Worm (Caenorhabditis elegans) whole organism, late embryonic: ENCODE measurements around the gene tmem-258.
A peak's percentile ranks its signal among the peaks of the same experiment; 100 is the strongest.

Experiments used
- C08G9.2 ChIP-seq: sonication (generic microtip); optimal IDR thresholded peaks from 2 replicates; lab custom pipeline; 2016; ENCODE audit warnings: mild to moderate bottlenecking, missing genetic modification characterization, moderate library complexity, missing compliant biosample characterization
- C38D4.7 ChIP-seq: fragments of 200-800 bp; sonication (Bioruptor generic); optimal IDR thresholded peaks from 2 replicates; lab custom pipeline; 2018; ENCODE audit warnings: mild to moderate bottlenecking, missing genetic modification characterization, moderate library complexity, missing compliant biosample characterization
- F13H6.1 ChIP-seq: sonication (generic microtip); optimal IDR thresholded peaks from 2 replicates; lab custom pipeline; 2016; ENCODE audit warnings: missing genetic modification characterization, missing compliant biosample characterization
- K02D7.2 ChIP-seq: sonication (generic microtip); optimal IDR thresholded peaks from 2 replicates; lab custom pipeline; 2017; ENCODE audit warnings: mild to moderate bottlenecking, missing genetic modification characterization, missing compliant biosample characterization
- K09A11.1 ChIP-seq: sonication (generic microtip); optimal IDR thresholded peaks from 2 replicates; lab custom pipeline; 2017; ENCODE audit warnings: antibody characterized with exemption, mild to moderate bottlenecking, missing genetic modification characterization, missing compliant biosample characterization; ENCODE audit not compliant: insufficient read depth
- T23F11.4 ChIP-seq: fragments of 200-800 bp; sonication (Bioruptor generic); optimal IDR thresholded peaks from 2 replicates; lab custom pipeline; 2018; ENCODE audit warnings: mild to moderate bottlenecking, missing genetic modification characterization, missing compliant biosample characterization
- ahr-1 ChIP-seq: sonication (generic microtip); optimal IDR thresholded peaks from 2 replicates; lab custom pipeline; 2016; ENCODE audit warnings: missing genetic modification characterization, missing compliant biosample characterization
- ceh-14 ChIP-seq: sonication (generic microtip); optimal IDR thresholded peaks from 2 replicates; lab custom pipeline; 2016; ENCODE audit warnings: missing genotype, missing genetic modification characterization, missing compliant biosample characterization
- ceh-18 ChIP-seq: sonication (generic microtip); optimal IDR thresholded peaks from 2 replicates; lab custom pipeline; 2016; ENCODE audit warnings: missing genetic modification characterization, missing compliant biosample characterization
- ceh-22 ChIP-seq: sonication (generic microtip); optimal IDR thresholded peaks from 2 replicates; lab custom pipeline; 2017; ENCODE audit warnings: missing biosample characterization, missing genetic modification characterization
- ceh-24 ChIP-seq: sonication (generic microtip); optimal IDR thresholded peaks from 2 replicates; lab custom pipeline; 2016; ENCODE audit warnings: mild to moderate bottlenecking, missing genetic modification characterization, missing compliant biosample characterization
- ceh-30 ChIP-seq: fragments of 150-350 bp; optimal IDR thresholded peaks from 2 replicates; lab custom pipeline; 2014; ENCODE audit warnings: missing biosample characterization, missing genetic modification characterization
- ceh-31 ChIP-seq: sonication (generic microtip); optimal IDR thresholded peaks from 2 replicates; lab custom pipeline; 2016; ENCODE audit warnings: missing genetic modification characterization, missing compliant biosample characterization
- ceh-34 ChIP-seq: sonication (generic microtip); optimal IDR thresholded peaks from 2 replicates; lab custom pipeline; 2016; ENCODE audit warnings: mild to moderate bottlenecking, missing genetic modification characterization, missing compliant biosample characterization
- ceh-48 ChIP-seq: sonication (generic microtip); optimal IDR thresholded peaks from 2 replicates; lab custom pipeline; 2016; ENCODE audit warnings: missing genetic modification characterization, inconsistent platforms, missing compliant biosample characterization
- ceh-6 ChIP-seq: fragments of 200-800 bp; sonication (Bioruptor generic); optimal IDR thresholded peaks from 2 replicates; lab custom pipeline; 2018; ENCODE audit warnings: mild to moderate bottlenecking, missing genetic modification characterization, missing compliant biosample characterization
- ceh-9 ChIP-seq: sonication (generic microtip); optimal IDR thresholded peaks from 2 replicates; lab custom pipeline; 2016; ENCODE audit warnings: mild to moderate bottlenecking, missing genetic modification characterization, inconsistent platforms, missing compliant biosample characterization
- che-1 ChIP-seq: sonication (generic microtip); optimal IDR thresholded peaks from 2 replicates; lab custom pipeline; 2016; ENCODE audit warnings: mild to moderate bottlenecking, missing genetic modification characterization, missing compliant biosample characterization
- dmd-4 ChIP-seq: sonication (generic microtip); optimal IDR thresholded peaks from 2 replicates; lab custom pipeline; 2016; ENCODE audit warnings: borderline replicate concordance, missing genetic modification characterization, missing compliant biosample characterization
- elt-2 ChIP-seq: sonication (generic microtip); optimal IDR thresholded peaks from 2 replicates; lab custom pipeline; 2016; ENCODE audit warnings: missing genetic modification reagents, missing genetic modification characterization, missing compliant biosample characterization
- elt-4 ChIP-seq: sonication (generic microtip); optimal IDR thresholded peaks from 2 replicates; lab custom pipeline; 2016; ENCODE audit warnings: missing genetic modification characterization, missing compliant biosample characterization
- ets-4 ChIP-seq: sonication (generic microtip); optimal IDR thresholded peaks from 2 replicates; lab custom pipeline; 2016; ENCODE audit warnings: missing genetic modification characterization, missing compliant biosample characterization
- fax-1 ChIP-seq: sonication (generic microtip); optimal IDR thresholded peaks from 2 replicates; lab custom pipeline; 2016; ENCODE audit warnings: missing genotype, missing genetic modification characterization, missing compliant biosample characterization
- fkh-10 ChIP-seq: fragments of 150-350 bp; optimal IDR thresholded peaks from 2 replicates; lab custom pipeline; 2014; ENCODE audit warnings: missing biosample characterization, missing genetic modification reagents, missing genetic modification characterization
- fkh-6 ChIP-seq: sonication (generic microtip); optimal IDR thresholded peaks from 2 replicates; lab custom pipeline; 2016; ENCODE audit warnings: missing genetic modification characterization, missing compliant biosample characterization
- gmeb-2 ChIP-seq: sonication (generic microtip); optimal IDR thresholded peaks from 2 replicates; lab custom pipeline; 2016; ENCODE audit warnings: missing genetic modification characterization, inconsistent platforms, missing compliant biosample characterization
- hlh-13 ChIP-seq: fragments of 200-800 bp; sonication (Bioruptor generic); optimal IDR thresholded peaks from 2 replicates; lab custom pipeline; 2018; ENCODE audit warnings: mild to moderate bottlenecking, missing genetic modification characterization, missing compliant biosample characterization
- hlh-15 ChIP-seq: sonication (generic microtip); optimal IDR thresholded peaks from 2 replicates; lab custom pipeline; 2016; ENCODE audit warnings: missing genetic modification characterization, missing compliant biosample characterization
- hlh-30 ChIP-seq: sonication (generic microtip); optimal IDR thresholded peaks from 2 replicates; lab custom pipeline; 2017; ENCODE audit warnings: antibody characterized with exemption, missing genetic modification characterization, missing compliant biosample characterization; ENCODE audit not compliant: insufficient read depth
- hlh-6 ChIP-seq: sonication (generic microtip); optimal IDR thresholded peaks from 2 replicates; lab custom pipeline; 2016; ENCODE audit warnings: missing genotype, missing genetic modification characterization, missing compliant biosample characterization
- hlh-8 ChIP-seq: sonication (generic microtip); optimal IDR thresholded peaks from 2 replicates; lab custom pipeline; 2016; ENCODE audit warnings: missing genotype, missing genetic modification characterization, missing compliant biosample characterization
- madf-2 ChIP-seq: sonication (generic microtip); optimal IDR thresholded peaks from 2 replicates; lab custom pipeline; 2017; ENCODE audit warnings: missing genetic modification characterization, missing compliant biosample characterization
- mec-3 ChIP-seq: sonication (generic microtip); optimal IDR thresholded peaks from 2 replicates; lab custom pipeline; 2016; ENCODE audit warnings: borderline replicate concordance, missing genetic modification characterization, missing compliant biosample characterization
- nfya-1 ChIP-seq: sonication (generic microtip); optimal IDR thresholded peaks from 2 replicates; lab custom pipeline; 2017; ENCODE audit warnings: missing genetic modification characterization, mild to moderate bottlenecking, missing compliant biosample characterization, antibody characterized with exemption, moderate library complexity
- nhr-11 ChIP-seq: fragments of 150-350 bp; optimal IDR thresholded peaks from 2 replicates; lab custom pipeline; 2014; ENCODE audit warnings: missing biosample characterization, missing genetic modification characterization
- npax-4 ChIP-seq: sonication (generic microtip); optimal IDR thresholded peaks from 2 replicates; lab custom pipeline; 2016; ENCODE audit warnings: missing genetic modification characterization, missing compliant biosample characterization
- odd-2 ChIP-seq: sonication (generic microtip); optimal IDR thresholded peaks from 2 replicates; lab custom pipeline; 2017; ENCODE audit warnings: antibody characterized with exemption, mild to moderate bottlenecking, missing genetic modification characterization, missing compliant biosample characterization
- pat-9 ChIP-seq: fragments of 200-800 bp; sonication (Bioruptor generic); optimal IDR thresholded peaks from 2 replicates; lab custom pipeline; 2018; ENCODE audit warnings: mild to moderate bottlenecking, missing genetic modification characterization, moderate library complexity, missing compliant biosample characterization
- pha-4 ChIP-seq: fragments of 150-350 bp; optimal IDR thresholded peaks from 2 replicates; lab custom pipeline; 2018; ENCODE audit warnings: missing biosample characterization, missing genetic modification reagents, missing genetic modification characterization
- pqm-1 ChIP-seq: sonication (generic microtip); optimal IDR thresholded peaks from 2 replicates; lab custom pipeline; 2016; ENCODE audit warnings: missing genetic modification characterization, missing compliant biosample characterization
- ref-2 ChIP-seq: sonication (generic microtip); optimal IDR thresholded peaks from 2 replicates; lab custom pipeline; 2016; ENCODE audit warnings: missing genetic modification characterization, missing compliant biosample characterization
- sdc-2 ChIP-seq: sonication (generic microtip); optimal IDR thresholded peaks from 2 replicates; lab custom pipeline; 2016; ENCODE audit warnings: missing genotype, missing genetic modification characterization, missing compliant biosample characterization
- sox-2 ChIP-seq: fragments of 200-800 bp; sonication (Bioruptor generic); IDR thresholded peaks from 2 replicates; pipeline ENCODE4 v1.3.6; 2022; ENCODE audit warnings: missing genetic modification reagents, missing genetic modification characterization, missing compliant biosample characterization
- sox-4 ChIP-seq: sonication (generic microtip); optimal IDR thresholded peaks from 2 replicates; lab custom pipeline; 2017; ENCODE audit warnings: mild to moderate bottlenecking, missing genetic modification characterization, inconsistent platforms, missing compliant biosample characterization
- syd-9 ChIP-seq: sonication (generic microtip); optimal IDR thresholded peaks from 2 replicates; lab custom pipeline; 2016; ENCODE audit warnings: mild to moderate bottlenecking, missing genetic modification characterization, moderate library complexity, missing compliant biosample characterization
- tbx-2 ChIP-seq: sonication (generic microtip); optimal IDR thresholded peaks from 2 replicates; lab custom pipeline; 2016; ENCODE audit warnings: missing genetic modification characterization, missing compliant biosample characterization
- tbx-7 ChIP-seq: sonication (generic microtip); optimal IDR thresholded peaks from 2 replicates; lab custom pipeline; 2016; ENCODE audit warnings: missing genotype, missing genetic modification characterization, missing compliant biosample characterization
- unc-55 ChIP-seq: sonication (generic microtip); optimal IDR thresholded peaks from 2 replicates; lab custom pipeline; 2017; ENCODE audit warnings: missing biosample characterization, missing genetic modification reagents, missing genetic modification characterization
- unc-86 ChIP-seq: sonication (generic microtip); optimal IDR thresholded peaks from 2 replicates; lab custom pipeline; 2016; ENCODE audit warnings: missing genetic modification characterization, missing compliant biosample characterization
- ztf-16 ChIP-seq: sonication (generic microtip); optimal IDR thresholded peaks from 2 replicates; lab custom pipeline; 2017; ENCODE audit warnings: missing genetic modification characterization, missing compliant biosample characterization

tmem-258 gene

ce11 chrV:7079388-7079787, 16.4 kb downstream of the tmem-258 start:
- no peak for TF ChIP-seq elt-2 (tag; lab: Kevin White, UChicago)
- TF ChIP-seq ets-4 (tag; lab: Kevin White, UChicago) = no peak
- TF ChIP-seq C38D4.7 = no peak
- TF ChIP-seq nfya-1 (tag; lab: Kevin White, UChicago) = no peak
- TF ChIP-seq ceh-9 (tag; lab: Kevin White, UChicago) = no peak
- no peak for TF ChIP-seq ceh-30 (tag; lab: Kevin White, UChicago)
- TF ChIP-seq npax-4 = no peak
- TF ChIP-seq ceh-18 (tag; lab: Kevin White, UChicago) = no peak

DNA sequence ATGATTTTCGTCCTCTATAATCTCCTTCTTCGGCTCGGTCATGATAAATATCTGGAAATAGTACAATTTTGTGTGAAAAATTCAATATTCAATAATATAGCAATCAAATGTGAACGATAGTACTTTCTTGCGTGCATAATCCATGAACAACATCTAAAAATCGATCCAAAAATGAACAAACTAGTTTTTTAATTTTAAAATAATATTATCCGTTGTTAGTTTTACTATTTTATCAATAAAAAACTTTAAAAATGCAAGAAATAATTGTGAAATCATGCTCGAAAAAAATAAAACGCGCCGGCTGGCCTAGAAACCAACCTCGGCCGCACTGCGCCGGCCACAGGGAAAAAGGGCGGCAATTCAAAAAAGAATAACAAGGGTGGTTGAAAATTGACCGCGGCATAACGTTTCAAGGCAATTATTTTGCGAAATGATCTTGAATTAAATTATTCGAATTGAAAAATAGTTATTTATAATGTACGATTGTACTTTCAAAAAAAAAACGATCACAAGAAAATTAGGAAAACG, 21.7 kb downstream of the tmem-258 start, which contains the start of gene mys-1:
Gene mys-1, minus strand, starts transcription at position 51 of the 528 bp plus-strand sequence.
- TF ChIP-seq ref-2 (tag; lab: Kevin White, UChicago) (peak; percentile 73), pha-4 (tag; lab: Kevin White, UChicago) (no peak), fkh-10 (no peak), ceh-34 (tag; lab: Kevin White, UChicago) (peak; percentile 58), ceh-22 (no peak), elt-2 (tag; lab: Kevin White, UChicago) (peak; percentile 38), K09A11.1 (tag; lab: Kevin White, UChicago) (no peak), K02D7.2 (tag; lab: Kevin White, UChicago) (no peak), fax-1 (tag; lab: Kevin White, UChicago) (peak; percentile 63), ztf-16 (tag; lab: Kevin White, UChicago) (peak; percentile 27), hlh-13 (no peak), C08G9.2 (peak; percentile 92), ceh-6 (GFP tag; lab: Kevin White, UChicago) (no peak), nhr-11 (no peak), tbx-7 (tag; lab: Kevin White, UChicago) (peak; percentile 81), syd-9 (no peak), fkh-6 (tag; lab: Kevin White, UChicago) (no peak), che-1 (tag; lab: Kevin White, UChicago) (no peak), hlh-15 (tag; lab: Kevin White, UChicago) (no peak), pat-9 (no peak), T23F11.4 (GFP tag; lab: Kevin White, UChicago) (no peak), elt-4 (tag; lab: Kevin White, UChicago) (no peak), npax-4 (no peak), dmd-4 (tag; lab: Kevin White, UChicago) (no peak), unc-55 (no peak), sox-2 (GFP tag; lab: Robert Waterston, UW) (no peak), nfya-1 (tag; lab: Kevin White, UChicago) (no peak), gmeb-2 (no peak), ceh-14 (tag; lab: Kevin White, UChicago) (peak; percentile 72), madf-2 (tag; lab: Kevin White, UChicago) (no peak), sdc-2 (tag; lab: Kevin White, UChicago) (no peak), sox-4 (tag; lab: Kevin White, UChicago) (no peak), ceh-48 (tag; lab: Kevin White, UChicago) (no peak), pqm-1 (peak; percentile 63), hlh-30 (no peak), F13H6.1 (peak; percentile 17), hlh-6 (tag; lab: Kevin White, UChicago) (no peak), odd-2 (tag; lab: Kevin White, UChicago) (no peak), unc-86 (tag; lab: Kevin White, UChicago) (peak; percentile 1), ets-4 (tag; lab: Kevin White, UChicago) (peak; percentile 89), hlh-8 (peak; percentile 78), ceh-31 (tag; lab: Kevin White, UChicago) (peak; percentile 89), ceh-18 (tag; lab: Kevin White, UChicago) (no peak), C38D4.7 (no peak), tbx-2 (tag; lab: Kevin White, UChicago) (peak; percentile 86), ceh-24 (tag; lab: Kevin White, UChicago) (no peak), ceh-9 (tag; lab: Kevin White, UChicago) (no peak), mec-3 (tag; lab: Kevin White, UChicago) (peak; percentile 72), ahr-1 (tag; lab: Kevin White, UChicago) (no peak)
